Worm (Caenorhabditis elegans) whole organism, L2 larva: ENCODE results near the gene T28C6.10.

Experiments
- C34F6.9 ChIP-seq: fragments of 150-350 bp; optimal IDR thresholded peaks from 2 replicates; lab custom pipeline; 2014; ENCODE audit warnings: missing biosample characterization, missing genetic modification characterization
- F13H6.1 ChIP-seq: sonication (generic microtip); optimal IDR thresholded peaks from 2 replicates; lab custom pipeline; 2016; ENCODE audit warnings: missing genetic modification characterization, missing compliant biosample characterization
- R02D3.7 ChIP-seq: fragments of 150-350 bp; optimal IDR thresholded peaks from 2 replicates; lab custom pipeline; 2014; ENCODE audit warnings: missing biosample characterization, missing genetic modification characterization
- ZK546.5 ChIP-seq: sonication (generic microtip); optimal IDR thresholded peaks from 2 replicates; lab custom pipeline; 2017; ENCODE audit warnings: missing biosample characterization, missing genetic modification characterization
- alr-1 ChIP-seq: fragments of 150-350 bp; optimal IDR thresholded peaks from 2 replicates; lab custom pipeline; 2014; ENCODE audit warnings: missing biosample characterization, missing genetic modification characterization
- aly-2 ChIP-seq: fragments of 150-350 bp; optimal IDR thresholded peaks from 2 replicates; lab custom pipeline; 2014; ENCODE audit warnings: missing biosample characterization, missing genetic modification characterization
- ama-1 ChIP-seq: fragments of 150-350 bp; optimal IDR thresholded peaks from 2 replicates; lab custom pipeline; 2018; ENCODE audit warnings: inconsistent platforms
- blmp-1 ChIP-seq: sonication (generic microtip); optimal IDR thresholded peaks from 2 replicates; lab custom pipeline; 2017; ENCODE audit warnings: missing genetic modification characterization, mild to moderate bottlenecking, missing compliant biosample characterization, antibody characterized with exemption, moderate library complexity; ENCODE audit not compliant: insufficient read depth
- ceh-16 ChIP-seq: fragments of 150-350 bp; optimal IDR thresholded peaks from 2 replicates; lab custom pipeline; 2014; ENCODE audit warnings: missing biosample characterization, missing genetic modification characterization
- crh-2 ChIP-seq: sonication (generic microtip); optimal IDR thresholded peaks from 2 replicates; lab custom pipeline; 2017; ENCODE audit warnings: missing biosample characterization, missing genetic modification characterization
- dmd-4 ChIP-seq: sonication (generic microtip); optimal IDR thresholded peaks from 2 replicates; lab custom pipeline; 2017; ENCODE audit warnings: missing biosample characterization, missing genetic modification characterization
- egl-27 ChIP-seq: sonication (generic microtip); optimal IDR thresholded peaks from 3 replicates; lab custom pipeline; 2017; ENCODE audit warnings: missing biosample characterization, missing genetic modification reagents, missing genetic modification characterization
- elt-3 ChIP-seq: sonication (generic microtip); optimal IDR thresholded peaks from 2 replicates; lab custom pipeline; 2017; ENCODE audit warnings: missing biosample characterization, missing genetic modification characterization
- fos-1 ChIP-seq: fragments of 150-350 bp; optimal IDR thresholded peaks from 2 replicates; lab custom pipeline; 2014; ENCODE audit warnings: missing biosample characterization, missing genetic modification characterization
- gmeb-1 ChIP-seq: fragments of 150-350 bp; optimal IDR thresholded peaks from 2 replicates; lab custom pipeline; 2014; ENCODE audit warnings: missing biosample characterization, missing genetic modification characterization
- lsy-2 ChIP-seq, 2 experiments: fragments of 150-350 bp in 1 of 2; sonication (generic microtip) in 1 of 2; optimal IDR thresholded peaks; 2 replicates each; lab custom pipeline; 2014 to 2017; ENCODE audit warnings: missing biosample characterization in 2 of 2, missing genetic modification characterization in 2 of 2
- mab-5 ChIP-seq: fragments of 150-350 bp; optimal IDR thresholded peaks from 2 replicates; lab custom pipeline; 2014; ENCODE audit warnings: missing biosample characterization, missing genetic modification characterization
- mdl-1 ChIP-seq, 2 experiments: fragments of 150-350 bp in 1 of 2; sonication (generic microtip) in 1 of 2; optimal IDR thresholded peaks; 2 replicates each; lab custom pipeline; 2017; ENCODE audit warnings: missing biosample characterization in 2 of 2, missing genetic modification characterization in 2 of 2
- nhr-10 ChIP-seq: sonication (generic microtip); optimal IDR thresholded peaks from 2 replicates; lab custom pipeline; 2017; ENCODE audit warnings: missing biosample characterization, missing genetic modification characterization
- nhr-11 ChIP-seq: fragments of 150-350 bp; optimal IDR thresholded peaks from 2 replicates; lab custom pipeline; 2014; ENCODE audit warnings: missing biosample characterization, missing genetic modification characterization
- nhr-129 ChIP-seq: fragments of 150-350 bp; optimal IDR thresholded peaks from 2 replicates; lab custom pipeline; 2014; ENCODE audit warnings: missing biosample characterization, missing genetic modification characterization
- nhr-21 ChIP-seq: fragments of 150-350 bp; optimal IDR thresholded peaks from 2 replicates; lab custom pipeline; 2014; ENCODE audit warnings: missing biosample characterization, missing genetic modification characterization
- nhr-23 ChIP-seq: fragments of 150-350 bp; optimal IDR thresholded peaks from 2 replicates; lab custom pipeline; 2014; ENCODE audit warnings: missing biosample characterization, missing genetic modification reagents, missing genetic modification characterization
- nhr-237 ChIP-seq: fragments of 150-350 bp; optimal IDR thresholded peaks from 2 replicates; lab custom pipeline; 2014; ENCODE audit warnings: missing biosample characterization, missing genetic modification characterization
- nhr-25 ChIP-seq: fragments of 150-350 bp; sonication (generic microtip); optimal IDR thresholded peaks from 3 replicates; lab custom pipeline; 2014; ENCODE audit warnings: missing biosample characterization, missing genetic modification characterization
- sem-4 ChIP-seq: fragments of 150-350 bp; optimal IDR thresholded peaks from 2 replicates; lab custom pipeline; 2014; ENCODE audit warnings: missing biosample characterization, missing genetic modification reagents, missing genetic modification characterization
- skn-1 ChIP-seq: sonication (generic microtip); optimal IDR thresholded peaks from 2 replicates; lab custom pipeline; 2017; ENCODE audit warnings: missing biosample characterization, missing genetic modification characterization
- sma-3 ChIP-seq: sonication (generic microtip); optimal IDR thresholded peaks from 2 replicates; lab custom pipeline; 2016; ENCODE audit warnings: missing genetic modification reagents, missing genetic modification characterization, missing compliant biosample characterization
- sma-9 ChIP-seq, 2 experiments: fragments of 150-350 bp in 1 of 2; sonication (generic microtip) in 1 of 2; optimal IDR thresholded peaks; 2 replicates each; lab custom pipeline; 2014 to 2016; ENCODE audit warnings: missing genetic modification characterization in 2 of 2, mild to moderate bottlenecking in 1 of 2, missing biosample characterization in 1 of 2, missing compliant biosample characterization in 1 of 2, missing genetic modification reagents in 1 of 2, moderate library complexity in 1 of 2
- snpc-4 ChIP-seq: fragments of 150-350 bp; optimal IDR thresholded peaks from 2 replicates; lab custom pipeline; 2014; ENCODE audit warnings: missing biosample characterization, missing genetic modification characterization
- unc-55 ChIP-seq: fragments of 150-350 bp; sonication (generic microtip); optimal IDR thresholded peaks from 3 replicates; lab custom pipeline; 2014; ENCODE audit warnings: missing biosample characterization, missing genetic modification reagents, missing genetic modification characterization
- zag-1 ChIP-seq: fragments of 150-350 bp; optimal IDR thresholded peaks from 2 replicates; lab custom pipeline; 2014; ENCODE audit warnings: missing biosample characterization, missing genetic modification characterization
- ztf-1 ChIP-seq: fragments of 200-800 bp; sonication (Bioruptor generic); conservative IDR thresholded peaks from 2 replicates; pipeline ENCODE4 v1.3.6; 2022; ENCODE audit warnings: missing genetic modification characterization, missing compliant biosample characterization
- ztf-11 ChIP-seq: sonication (generic microtip); optimal IDR thresholded peaks from 2 replicates; lab custom pipeline; 2017; ENCODE audit warnings: missing biosample characterization, missing genetic modification characterization

T28C6.10 gene

DNA sequence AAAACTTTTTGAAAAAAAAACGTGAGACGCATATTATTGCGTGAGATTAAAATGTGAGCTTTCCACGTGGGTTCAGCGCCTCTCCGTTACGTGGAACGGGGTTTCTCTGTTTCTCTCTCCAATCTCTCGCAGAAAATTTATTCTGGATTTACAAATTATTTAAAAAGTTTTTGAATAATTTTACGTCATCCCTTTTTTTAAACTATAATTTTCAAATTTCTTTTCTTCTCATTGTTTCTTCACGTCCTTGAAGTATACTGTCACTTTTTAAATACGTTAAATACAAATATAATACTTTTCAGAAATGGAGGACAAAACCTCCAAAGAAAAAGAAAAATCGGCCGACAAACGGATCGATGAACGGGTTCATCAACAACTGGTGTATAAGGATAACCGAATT, 9.8 kb downstream of the T28C6.10 start, which contains the start of gene T28C6.7:
Gene T28C6.7 (plus strand): TSS at position 301 of the 400 bp plus-strand sequence.
- TF ChIP-seq ztf-1 (GFP tag; lab: Robert Waterston, UW) (no peak), nhr-237 (tag; lab: Kevin White, UChicago) (no peak), R02D3.7 (tag; lab: Kevin White, UChicago) (no peak)

DNA sequence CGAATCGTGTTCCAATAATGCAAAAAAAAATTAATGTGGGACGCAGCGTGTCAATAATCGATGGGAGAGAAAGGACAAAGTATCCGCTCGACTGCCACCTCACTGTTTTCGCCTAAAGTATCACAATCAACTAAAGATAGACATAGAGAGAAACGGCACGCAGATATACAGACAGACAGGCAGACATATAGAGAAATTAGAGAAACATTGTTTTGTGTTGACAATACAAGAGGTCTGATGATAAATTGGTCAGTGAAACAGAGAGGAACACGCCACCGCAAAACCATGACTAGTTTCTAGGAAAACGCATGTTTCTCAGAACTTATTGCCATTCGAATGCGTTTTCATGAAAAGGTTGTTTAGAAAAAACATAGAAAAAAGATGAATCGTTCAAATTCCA, 12.9 kb downstream of the T28C6.10 start, which contains the start of gene T28C6.8:
Gene T28C6.8 (minus strand): TSS at position 137 of the 400 bp plus-strand sequence.
- TF ChIP-seq sem-4 (tag; lab: Kevin White, UChicago) (no peak), nhr-129 (tag; lab: Kevin White, UChicago) (peak; percentile 70), nhr-21 (peak; percentile 65), blmp-1 (tag; lab: Kevin White, UChicago) (peak; percentile 63), gmeb-1 (peak; percentile 42), nhr-25 (tag; lab: Kevin White, UChicago) (peak; percentile 66), crh-2 (peak; percentile 37), fos-1 (peak; percentile 65), sma-3 (GFP tag; lab: Kevin White, UChicago) (peak; percentile 69), dmd-4 (tag; lab: Kevin White, UChicago) (no peak), egl-27 (tag; lab: Kevin White, UChicago) (no peak), sma-9 (GFP tag; optimal IDR thresholded peaks at IDR 0.05; lab: Kevin White, UChicago) (peak; percentile 60), sma-9 (tag; optimal IDR thresholded peaks at IDR 0.05; lab: Kevin White, UChicago) (no peak), zag-1 (no peak), mdl-1 (tag; optimal IDR thresholded peaks at IDR 0.05; lab: Kevin White, UChicago) (peak in 1 of 2 experiments; percentile 22), nhr-10 (tag; lab: Kevin White, UChicago) (no peak), skn-1 (tag; lab: Kevin White, UChicago) (no peak), R02D3.7 (tag; lab: Kevin White, UChicago) (no peak)

DNA sequence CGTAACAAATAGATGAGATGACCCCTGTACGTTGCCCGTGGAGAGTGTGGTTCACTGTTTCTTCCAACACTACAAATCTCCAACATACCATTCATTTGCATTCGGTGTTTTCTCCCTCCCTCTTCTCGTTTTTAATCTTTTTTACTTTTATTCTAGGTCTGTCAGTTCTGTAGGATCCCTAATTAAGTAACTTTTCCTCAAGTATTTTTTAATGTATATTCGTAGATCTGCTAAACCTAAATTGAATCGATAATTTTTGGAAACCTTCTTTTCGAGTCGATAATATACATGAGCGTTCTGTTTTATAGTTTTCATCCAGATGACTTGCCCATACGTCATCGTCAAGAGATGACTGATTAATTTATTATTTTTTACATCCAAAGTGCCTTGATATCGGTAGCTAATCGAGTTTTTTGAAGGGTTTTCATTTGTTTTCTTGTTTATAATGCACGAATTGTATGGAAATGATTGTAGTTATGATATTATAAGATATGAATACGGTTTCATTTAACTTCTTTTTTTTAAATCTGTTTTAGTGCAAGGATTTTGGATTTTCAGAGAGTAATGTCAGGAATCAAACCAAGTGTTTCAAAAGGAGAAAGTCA, 22.5 kb downstream of the T28C6.10 start, which contains the start of the genes T28C6.11 and T11B7.1:
Gene T28C6.11 (minus strand): TSS at position 101 of the 605 bp plus-strand sequence.
Gene T11B7.1 (plus strand): TSS at position 555 of the 605 bp plus-strand sequence.
- no peak for TF ChIP-seq nhr-11
- no peak for TF ChIP-seq elt-3 (tag; lab: Kevin White, UChicago)
- TF ChIP-seq crh-2 = no peak
- TF ChIP-seq F13H6.1 (tag; lab: Kevin White, UChicago) = no peak
- TF ChIP-seq ztf-11 = no peak
- no peak for TF ChIP-seq aly-2
- no peak for TF ChIP-seq sem-4 (tag; lab: Kevin White, UChicago)
- TF ChIP-seq fos-1 = no peak
- no peak for TF ChIP-seq ZK546.5 (tag; lab: Kevin White, UChicago)
- no peak for TF ChIP-seq nhr-25 (tag; lab: Kevin White, UChicago)
- TF ChIP-seq blmp-1 (tag; lab: Kevin White, UChicago) = no peak
- TF ChIP-seq dmd-4 (tag; lab: Kevin White, UChicago) = no peak
- TF ChIP-seq zag-1 = no peak
- no peak for TF ChIP-seq sma-3 (GFP tag; lab: Kevin White, UChicago)
- TF ChIP-seq lsy-2 (tag; optimal IDR thresholded peaks at IDR 0.05; lab: Kevin White, UChicago) = no peak
- TF ChIP-seq snpc-4 = no peak
- TF ChIP-seq sma-9 (GFP tag; optimal IDR thresholded peaks at IDR 0.05; lab: Kevin White, UChicago) = no peak
- no peak for TF ChIP-seq sma-9 (tag; optimal IDR thresholded peaks at IDR 0.05; lab: Kevin White, UChicago)
- no peak for TF ChIP-seq nhr-10 (tag; lab: Kevin White, UChicago)
- TF ChIP-seq egl-27 (tag; lab: Kevin White, UChicago) = no peak
- TF ChIP-seq, all 48 proteins: peak for 0

DNA sequence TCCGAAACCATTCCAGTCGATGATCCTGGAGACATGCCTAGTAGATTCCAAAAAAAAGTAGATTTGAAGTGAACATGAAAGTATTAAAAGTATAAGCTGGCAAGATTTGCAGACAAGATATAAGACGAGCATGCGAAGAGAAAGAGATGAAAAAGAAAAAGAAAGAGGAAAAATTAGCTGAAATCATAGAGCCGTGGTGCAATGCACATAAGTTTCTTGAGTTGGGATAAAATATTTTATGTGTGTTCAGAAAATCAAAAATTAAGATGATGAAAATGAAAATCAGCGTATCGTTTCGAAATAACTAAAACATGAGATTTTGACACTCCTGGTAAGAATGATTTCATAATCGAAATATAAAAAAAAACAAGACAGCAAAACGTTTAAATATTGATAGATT, 26.7 kb downstream of the T28C6.10 start, which contains the start of gene T11B7.2:
Gene T11B7.2 (minus strand): TSS at position 101 of the 400 bp plus-strand sequence.
- no peak for TF ChIP-seq sma-3 (GFP tag; lab: Kevin White, UChicago)

DNA sequence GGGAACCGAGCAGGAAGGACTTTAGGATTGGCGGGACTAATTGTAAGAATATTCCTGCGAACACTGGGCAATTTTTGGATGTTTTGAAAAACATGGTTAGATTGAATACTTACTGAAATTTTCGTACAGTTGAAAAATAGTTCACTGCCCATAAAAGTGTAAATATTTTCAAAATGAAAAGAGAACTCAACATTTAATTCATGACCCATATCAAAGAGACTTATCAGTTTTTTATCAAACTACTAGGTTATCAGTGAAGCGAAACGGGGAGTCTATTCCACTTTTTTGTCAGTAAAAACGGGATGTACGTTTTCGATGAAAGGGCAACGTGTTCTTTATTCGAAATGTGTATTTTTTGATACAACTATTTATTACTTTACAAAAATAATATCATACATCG, 28.2 kb downstream of the T28C6.10 start:
- TF ChIP-seq fos-1 = peak; percentile 80
- TF ChIP-seq crh-2 = peak; percentile 24
- TF ChIP-seq nhr-25 (tag; lab: Kevin White, UChicago) = no peak

DNA sequence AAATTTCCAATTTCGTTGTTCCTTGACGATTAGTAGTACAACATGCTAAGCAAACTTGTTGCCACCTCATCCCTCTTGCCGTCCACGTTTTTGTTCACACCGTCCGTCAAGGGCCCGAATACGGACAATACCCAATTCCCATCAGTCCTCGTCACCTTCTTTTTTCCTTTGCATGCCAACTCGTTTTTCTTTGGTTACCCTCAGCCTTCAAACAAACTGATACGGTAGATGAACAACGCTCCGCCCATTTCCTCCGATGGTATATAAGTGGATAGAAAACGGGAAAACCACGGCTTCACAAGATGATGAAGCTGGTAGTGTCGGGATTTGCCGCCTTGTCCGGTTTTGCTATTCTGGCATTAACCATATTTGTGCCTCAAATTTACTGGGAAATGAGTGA, 30.2 kb downstream of the T28C6.10 start, which contains the start of gene col-118:
Gene col-118 (plus strand): TSS at position 301 of the 400 bp plus-strand sequence.
- no peak for TF ChIP-seq ama-1 (lab: Kevin White, UChicago)
- no peak for TF ChIP-seq nhr-10 (tag; lab: Kevin White, UChicago)
- no peak for TF ChIP-seq nhr-237 (tag; lab: Kevin White, UChicago)
- TF ChIP-seq nhr-23 (tag; lab: Kevin White, UChicago) = no peak
- TF ChIP-seq snpc-4 = no peak
- TF ChIP-seq mdl-1 (tag; optimal IDR thresholded peaks at IDR 0.05; lab: Kevin White, UChicago) = no peak
- no peak for TF ChIP-seq alr-1 (tag; lab: Kevin White, UChicago)
- TF ChIP-seq unc-55 = no peak
- no peak for TF ChIP-seq ceh-16 (tag; lab: Kevin White, UChicago)
- TF ChIP-seq sma-9 (GFP tag; optimal IDR thresholded peaks at IDR 0.05; lab: Kevin White, UChicago) = no peak
- no peak for TF ChIP-seq sma-9 (tag; optimal IDR thresholded peaks at IDR 0.05; lab: Kevin White, UChicago)
- TF ChIP-seq fos-1 = no peak
- TF ChIP-seq sem-4 (tag; lab: Kevin White, UChicago) = no peak
- TF ChIP-seq egl-27 (tag; lab: Kevin White, UChicago) = no peak
- TF ChIP-seq C34F6.9 (tag; lab: Kevin White, UChicago) = no peak
- no peak for TF ChIP-seq mab-5 (tag; lab: Kevin White, UChicago)
- TF ChIP-seq nhr-11 = no peak
- no peak for TF ChIP-seq R02D3.7 (tag; lab: Kevin White, UChicago)
- TF ChIP-seq aly-2 = no peak
